Worm (Caenorhabditis elegans) whole organism, L2 larva: ENCODE measurements around the gene T20B12.4.

Experiments used
- aly-2 ChIP-seq: fragments of 150-350 bp; optimal IDR thresholded peaks from 2 replicates; lab custom pipeline; 2014; ENCODE audit warnings: missing biosample characterization, missing genetic modification characterization
- ama-1 ChIP-seq: fragments of 150-350 bp; optimal IDR thresholded peaks from 2 replicates; lab custom pipeline; 2018; ENCODE audit warnings: inconsistent platforms
- nhr-10 ChIP-seq: sonication (generic microtip); optimal IDR thresholded peaks from 2 replicates; lab custom pipeline; 2017; ENCODE audit warnings: missing biosample characterization, missing genetic modification characterization
- nhr-25 ChIP-seq: fragments of 150-350 bp; sonication (generic microtip); optimal IDR thresholded peaks from 3 replicates; lab custom pipeline; 2014; ENCODE audit warnings: missing biosample characterization, missing genetic modification characterization
- snpc-4 ChIP-seq: fragments of 150-350 bp; optimal IDR thresholded peaks from 2 replicates; lab custom pipeline; 2014; ENCODE audit warnings: missing biosample characterization, missing genetic modification characterization
- unc-55 ChIP-seq: fragments of 150-350 bp; sonication (generic microtip); optimal IDR thresholded peaks from 3 replicates; lab custom pipeline; 2014; ENCODE audit warnings: missing biosample characterization, missing genetic modification reagents, missing genetic modification characterization
- unc-62 ChIP-seq: fragments of 150-350 bp; optimal IDR thresholded peaks from 2 replicates; lab custom pipeline; 2014; ENCODE audit warnings: missing biosample characterization, missing genetic modification reagents, missing genetic modification characterization
- ztf-11 ChIP-seq: sonication (generic microtip); optimal IDR thresholded peaks from 2 replicates; lab custom pipeline; 2017; ENCODE audit warnings: missing biosample characterization, missing genetic modification characterization

DNA sequence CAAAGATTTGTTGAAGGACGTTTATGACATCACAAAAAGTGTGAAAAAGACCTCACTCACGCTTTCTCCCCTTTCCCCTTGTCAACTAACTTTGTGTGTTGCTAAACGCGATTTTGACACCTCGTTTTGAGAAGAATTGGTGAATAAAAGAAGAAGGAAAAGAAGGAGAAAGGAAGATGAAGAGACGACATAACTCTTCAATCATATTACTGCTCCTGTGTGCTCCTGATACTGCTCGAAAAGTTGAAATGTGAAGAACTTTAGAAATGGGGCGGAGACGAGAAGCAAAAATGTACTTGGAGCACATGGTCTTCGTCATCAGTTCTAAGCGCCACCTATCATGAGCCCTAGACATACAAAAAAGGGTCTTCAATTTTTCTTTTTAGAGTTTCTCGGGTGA is 31.5 kb downstream of the T20B12.4 start:
- no peak for TF ChIP-seq snpc-4
- TF ChIP-seq nhr-25 (tag; lab: Kevin White, UChicago), result no peak
- TF ChIP-seq unc-55 (GFP tag; lab: Kevin White, UChicago), result no peak
- TF ChIP-seq ztf-11 (tag; lab: Kevin White, UChicago), result no peak
- TF ChIP-seq nhr-10 (tag; lab: Kevin White, UChicago), result no peak
- TF ChIP-seq unc-62 (GFP tag; lab: Kevin White, UChicago), result no peak
- TF ChIP-seq ama-1 (lab: Kevin White, UChicago), result no peak
- TF ChIP-seq aly-2 (tag; lab: Kevin White, UChicago), result no peak
